Fruit fly (Drosophila melanogaster) whole organism, prepupa: Measurements from ENCODE around the gene CG16965.

Source experiments
- CG11294 ChIP-seq: fragments of 200-800 bp; sonication (Bioruptor generic); IDR thresholded peaks from 2 replicates; pipeline ENCODE4 v1.3.6; 2022; ENCODE audit warnings: missing biosample characterization, missing genetic modification characterization
- CG1621 ChIP-seq: fragments of 200-800 bp; sonication (Bioruptor generic); optimal IDR thresholded peaks from 3 replicates; lab custom pipeline; 2018; ENCODE audit warnings: missing biosample characterization, mild to moderate bottlenecking, missing genetic modification characterization
- CG9139 ChIP-seq: fragments of 200-800 bp; sonication (Bioruptor generic); optimal IDR thresholded peaks from 3 replicates; lab custom pipeline; 2017; ENCODE audit warnings: missing biosample characterization, mild to moderate bottlenecking, missing genetic modification characterization
- Eip93F ChIP-seq: fragments of 200-800 bp; sonication (Bioruptor generic); optimal IDR thresholded peaks from 2 replicates; lab custom pipeline; 2016; ENCODE audit warnings: missing biosample characterization, mild to moderate bottlenecking, missing genetic modification characterization
- Hr39 ChIP-seq: fragments of 200-800 bp; sonication (Bioruptor generic); optimal IDR thresholded peaks from 2 replicates; lab custom pipeline; 2016; ENCODE audit warnings: missing biosample characterization, missing genetic modification characterization
- Sox15 ChIP-seq: fragments of 200-800 bp; sonication (Bioruptor generic); optimal IDR thresholded peaks from 3 replicates; lab custom pipeline; 2016; ENCODE audit warnings: missing biosample characterization, missing genetic modification characterization
- acj6 ChIP-seq: fragments of 200-800 bp; sonication (Bioruptor generic); optimal IDR thresholded peaks from 3 replicates; lab custom pipeline; 2016; ENCODE audit warnings: missing biosample characterization, missing genetic modification characterization
- cyc ChIP-seq: fragments of 200-800 bp; sonication (Bioruptor generic); optimal IDR thresholded peaks from 3 replicates; lab custom pipeline; 2016; ENCODE audit warnings: missing biosample characterization, missing genetic modification characterization
- net ChIP-seq: fragments of 200-800 bp; sonication (Bioruptor generic); optimal IDR thresholded peaks from 3 replicates; lab custom pipeline; 2016; ENCODE audit warnings: missing biosample characterization, missing genetic modification characterization

DNA sequence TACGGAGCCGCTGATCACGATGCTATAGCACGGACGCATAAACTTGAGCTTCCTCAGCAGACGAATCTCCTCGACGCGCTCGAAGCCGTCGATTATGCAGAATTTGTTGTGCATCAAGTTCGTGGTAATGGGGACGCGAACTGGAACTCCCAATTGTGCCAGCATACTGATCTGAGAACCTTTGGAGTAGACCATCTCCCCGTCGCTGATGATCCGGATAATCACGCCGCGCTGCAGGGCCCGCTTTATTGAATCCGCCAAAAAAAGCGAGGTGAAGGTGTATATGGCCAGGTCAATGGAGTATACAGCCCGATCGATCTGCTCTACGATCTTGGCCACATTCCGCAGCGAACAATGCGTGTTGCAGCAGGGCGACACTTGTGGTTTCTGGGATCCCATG is 7.8 kb downstream of the CG16965 start:
- TF ChIP-seq CG11294 (no peak), CG9139 (GFP tag; lab: Kevin White, UChicago) (no peak), Hr39 (no peak), net (GFP tag; lab: Kevin White, UChicago) (no peak), CG1621 (tag; lab: Kevin White, UChicago) (no peak), Eip93F (GFP tag; lab: Kevin White, UChicago) (no peak), acj6 (GFP tag; lab: Kevin White, UChicago) (no peak), Sox15 (GFP tag; lab: Kevin White, UChicago) (no peak), cyc (GFP tag; lab: Kevin White, UChicago) (no peak)
